Worm (Caenorhabditis elegans) whole organism, mixed stage, embryonic: Measurements from ENCODE around the gene gsto-3.

Experiments
- M03D4.4 ChIP-seq: sonication (generic microtip); optimal IDR thresholded peaks from 2 replicates; lab custom pipeline; 2017; ENCODE audit warnings: mild to moderate bottlenecking, missing genetic modification characterization, missing compliant biosample characterization
- blmp-1 ChIP-seq: fragments of 150-350 bp; optimal IDR thresholded peaks from 2 replicates; lab custom pipeline; 2014; ENCODE audit warnings: missing biosample characterization, missing genetic modification characterization
- elt-3 ChIP-seq: fragments of 150-350 bp; optimal IDR thresholded peaks from 2 replicates; lab custom pipeline; 2014; ENCODE audit warnings: missing biosample characterization, missing genetic modification characterization
- lin-32 ChIP-seq: fragments of 200-800 bp; sonication (Bioruptor generic); optimal IDR thresholded peaks from 2 replicates; lab custom pipeline; 2018; ENCODE audit warnings: mild to moderate bottlenecking, missing genetic modification characterization, missing compliant biosample characterization
- snpc-4 ChIP-seq: fragments of 150-350 bp; optimal IDR thresholded peaks from 2 replicates; lab custom pipeline; 2014; ENCODE audit warnings: missing biosample characterization, missing genetic modification characterization
- unc-62 ChIP-seq: fragments of 150-350 bp; optimal IDR thresholded peaks from 2 replicates; lab custom pipeline; 2014; ENCODE audit warnings: missing biosample characterization, missing genetic modification reagents, missing genetic modification characterization

DNA sequence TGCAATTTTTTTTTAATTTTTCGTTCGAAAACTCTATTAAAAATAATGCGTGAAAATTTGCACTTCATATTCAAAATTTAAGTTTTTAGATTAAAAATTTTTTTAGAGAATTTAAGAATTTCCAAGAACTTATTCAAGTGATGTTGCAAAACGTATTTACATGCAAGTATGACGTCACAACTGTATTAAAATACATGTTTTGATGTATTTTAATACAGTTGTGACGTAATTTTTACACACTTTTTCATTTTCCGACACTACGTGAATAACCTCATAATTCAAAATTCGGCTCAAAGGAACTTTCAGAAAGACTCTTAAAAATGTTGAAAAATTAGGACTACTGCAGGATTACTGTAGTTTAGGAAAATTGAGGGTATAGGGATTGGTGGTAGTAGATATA is 23.0 kb downstream of the gsto-3 start:
- TF ChIP-seq M03D4.4 (tag; lab: Kevin White, UChicago) (no peak), unc-62 (GFP tag; lab: Kevin White, UChicago) (no peak), elt-3 (tag; lab: Kevin White, UChicago) (no peak), lin-32 (GFP tag; lab: Kevin White, UChicago) (no peak), blmp-1 (tag; lab: Kevin White, UChicago) (no peak), snpc-4 (tag; lab: Kevin White, UChicago) (no peak)
